Worm (Caenorhabditis elegans): ENCODE measurements around the gene F23F12.13.

F23F12.13 gene

ce11 chrIII:6454183-6454582 is 41.3 kb upstream of the F23F12.13 start, which contains the start of gene jhdm-1:
TSS of gene jhdm-1 (plus strand) at chrIII:6454483.
- TF ChIP-seq elt-3 (tag; optimal IDR thresholded peaks at IDR 0.05), result no peak
- TF ChIP-seq zag-1 (tag; optimal IDR thresholded peaks at IDR 0.05), result no peak
- TF ChIP-seq R02D3.7 (tag; optimal IDR thresholded peaks at IDR 0.05), result no peak
- TF ChIP-seq jun-1 (tag; optimal IDR thresholded peaks at IDR 0.05), result no peak

- TF ChIP-seq hmg-11 (tag; optimal IDR thresholded peaks at IDR 0.05), result no peak
- TF ChIP-seq lsy-12 (tag; optimal IDR thresholded peaks at IDR 0.05), result no peak
- no peak for TF ChIP-seq lin-39 (tag; optimal IDR thresholded peaks at IDR 0.05)
- TF ChIP-seq egl-27 (tag; optimal IDR thresholded peaks at IDR 0.05), result no peak
- TF ChIP-seq elt-2 (tag; optimal IDR thresholded peaks at IDR 0.05), result no peak
- TF ChIP-seq mml-1 (tag; optimal IDR thresholded peaks at IDR 0.05), result no peak
- no peak for TF ChIP-seq fkh-2 (tag; optimal IDR thresholded peaks at IDR 0.05)
- TF ChIP-seq ceh-82 (tag; optimal IDR thresholded peaks at IDR 0.05), result no peak
- TF ChIP-seq ceh-16 (tag; optimal IDR thresholded peaks at IDR 0.05), result no peak
- no peak for TF ChIP-seq nhr-76 (tag; optimal IDR thresholded peaks at IDR 0.05)
- TF ChIP-seq tbx-2 (tag; optimal IDR thresholded peaks at IDR 0.05), result no peak
- no peak for TF ChIP-seq nhr-77 (tag; optimal IDR thresholded peaks at IDR 0.05)
- no peak for TF ChIP-seq nhr-23 (tag; optimal IDR thresholded peaks at IDR 0.05)
- no peak for TF ChIP-seq ztf-11 (tag; optimal IDR thresholded peaks at IDR 0.05)
- TF ChIP-seq R02D3.7 (tag; optimal IDR thresholded peaks at IDR 0.05), result no peak
These were observed 35.7 kb upstream of the F23F12.13 start, which contains the start of gene algn-1 for ce11 chrIII:6459820-6460219. TSS of gene algn-1 (plus strand) at chrIII:6460120.

- TF ChIP-seq ztf-4 (tag; optimal IDR thresholded peaks at IDR 0.05), result no peak
- no peak for TF ChIP-seq hmg-11 (tag; optimal IDR thresholded peaks at IDR 0.05)
- no peak for TF ChIP-seq lin-15B (tag; optimal IDR thresholded peaks at IDR 0.05)
- no peak for TF ChIP-seq nhr-23 (tag; optimal IDR thresholded peaks at IDR 0.05)
- no peak for TF ChIP-seq ceh-16 (tag; optimal IDR thresholded peaks at IDR 0.05)
- TF ChIP-seq nhr-43 (tag; optimal IDR thresholded peaks at IDR 0.05; ENCODE audit: poor library complexity, severe bottlenecking), result peak; percentile 40
- peak; percentile 30 for TF ChIP-seq lsy-12 (tag; optimal IDR thresholded peaks at IDR 0.05)
- TF ChIP-seq egl-5 (tag; optimal IDR thresholded peaks at IDR 0.05), result no peak
- no peak for TF ChIP-seq ceh-82 (tag; optimal IDR thresholded peaks at IDR 0.05)
- TF ChIP-seq mml-1 (tag; optimal IDR thresholded peaks at IDR 0.05), result no peak
- no peak for TF ChIP-seq nhr-12 (tag; optimal IDR thresholded peaks at IDR 0.05)
- TF ChIP-seq nfya-1 (tag; optimal IDR thresholded peaks at IDR 0.05; ENCODE audit: insufficient read depth), result peak; percentile 10
- no peak for TF ChIP-seq nhr-28 (tag; optimal IDR thresholded peaks at IDR 0.05)
- TF ChIP-seq nhr-76 (tag; optimal IDR thresholded peaks at IDR 0.05), result no peak
- no peak for TF ChIP-seq fkh-2 (tag; optimal IDR thresholded peaks at IDR 0.05)
- peak; percentile 96 for TF ChIP-seq ama-1 (optimal IDR thresholded peaks at IDR 0.05)
- TF ChIP-seq fos-1 (tag; optimal IDR thresholded peaks at IDR 0.05), result no peak
- no peak for TF ChIP-seq zag-1 (tag; optimal IDR thresholded peaks at IDR 0.05)
- no peak for TF ChIP-seq ceh-9 (tag; optimal IDR thresholded peaks at IDR 0.05)
- TF ChIP-seq elt-2 (tag; optimal IDR thresholded peaks at IDR 0.05), result peak; percentile 20
These were observed 32.9 kb upstream of the F23F12.13 start, which contains the start of gene T26A5.8 for ce11 chrIII:6462610-6463009. TSS of gene T26A5.8 (minus strand) at chrIII:6462856.

- TF ChIP-seq nhr-77 (tag; optimal IDR thresholded peaks at IDR 0.05) (no peak), elt-2 (tag; optimal IDR thresholded peaks at IDR 0.05) (no peak), fos-1 (tag; optimal IDR thresholded peaks at IDR 0.05) (no peak), nhr-11 (tag; optimal IDR thresholded peaks at IDR 0.05) (no peak), eor-1 (tag; optimal IDR thresholded peaks at IDR 0.05) (no peak), ceh-16 (tag; optimal IDR thresholded peaks at IDR 0.05) (no peak), fkh-2 (tag; optimal IDR thresholded peaks at IDR 0.05) (no peak), fkh-10 (GFP tag; optimal IDR thresholded peaks at IDR 0.05) (no peak)
These were observed 31.8 kb upstream of the F23F12.13 start, which contains the start of gene dlc-1 for ce11 chrIII:6463679-6464078. TSS of gene dlc-1 (minus strand) at chrIII:6463779.

ce11 chrIII:6464113-6464571 is 31.3 kb upstream of the F23F12.13 start:
- TF ChIP-seq nhr-23 (tag; optimal IDR thresholded peaks at IDR 0.05), result peak; percentile 75
- TF ChIP-seq fkh-2 (tag; optimal IDR thresholded peaks at IDR 0.05), result no peak
- peak; percentile 25 for TF ChIP-seq elt-1 (tag; optimal IDR thresholded peaks at IDR 0.05)
- no peak for TF ChIP-seq zag-1 (tag; optimal IDR thresholded peaks at IDR 0.05)
- TF ChIP-seq mdl-1 (tag; optimal IDR thresholded peaks at IDR 0.05), result peak; percentile 60
- TF ChIP-seq egl-27 (tag; optimal IDR thresholded peaks at IDR 0.05), result peak; percentile 43
- peak; percentile 99 for TF ChIP-seq elt-2 (tag; optimal IDR thresholded peaks at IDR 0.05)
- TF ChIP-seq mml-1 (tag; optimal IDR thresholded peaks at IDR 0.05), result no peak
- TF ChIP-seq nhr-77 (tag; optimal IDR thresholded peaks at IDR 0.05), result peak; percentile 71
- no peak for TF ChIP-seq daf-12 (tag; optimal IDR thresholded peaks at IDR 0.05)
- no peak for TF ChIP-seq hmg-11 (tag; optimal IDR thresholded peaks at IDR 0.05)
- peak; percentile 49 for TF ChIP-seq snpc-4 (tag; optimal IDR thresholded peaks at IDR 0.05)
- TF ChIP-seq egl-5 (tag; optimal IDR thresholded peaks at IDR 0.05), result no peak
- peak; percentile 92 for TF ChIP-seq nhr-25 (tag; optimal IDR thresholded peaks at IDR 0.05)
- TF ChIP-seq elt-3 (tag; optimal IDR thresholded peaks at IDR 0.05), result peak in 2 of 3 experiments; percentile 8 to 36
- peak; percentile 72 for TF ChIP-seq ceh-28 (tag; optimal IDR thresholded peaks at IDR 0.05)
- TF ChIP-seq lsy-12 (tag; optimal IDR thresholded peaks at IDR 0.05), result peak; percentile 93
- TF ChIP-seq pqm-1 (tag; optimal IDR thresholded peaks at IDR 0.05), result peak; percentile 94
- peak; percentile 92 for TF ChIP-seq jun-1 (tag; optimal IDR thresholded peaks at IDR 0.05)
- TF ChIP-seq nhr-11 (tag; optimal IDR thresholded peaks at IDR 0.05), result peak; percentile 44
- peak; percentile 74 for TF ChIP-seq nhr-43 (tag; optimal IDR thresholded peaks at IDR 0.05; ENCODE audit: poor library complexity, severe bottlenecking)
- peak; percentile 97 for TF ChIP-seq nfya-1 (tag; optimal IDR thresholded peaks at IDR 0.05; ENCODE audit: insufficient read depth)
- TF ChIP-seq R02D3.7 (tag; optimal IDR thresholded peaks at IDR 0.05), result peak; percentile 50
- peak; percentile 84 for TF ChIP-seq lin-15B (tag; optimal IDR thresholded peaks at IDR 0.05)
- TF ChIP-seq ama-1 (optimal IDR thresholded peaks at IDR 0.05), result peak; percentile 50
- peak; percentile 86 for TF ChIP-seq pha-4 (tag; optimal IDR thresholded peaks at IDR 0.05)
- no peak for TF ChIP-seq nhr-76 (tag; optimal IDR thresholded peaks at IDR 0.05)
- peak; percentile 97 for TF ChIP-seq lin-39 (tag; optimal IDR thresholded peaks at IDR 0.05)
- peak; percentile 33 for TF ChIP-seq fos-1 (tag; optimal IDR thresholded peaks at IDR 0.05)
- TF ChIP-seq tbx-2 (tag; optimal IDR thresholded peaks at IDR 0.05), result peak; percentile 62
- TF ChIP-seq ceh-9 (tag; optimal IDR thresholded peaks at IDR 0.05), result no peak

All from whole organism, L3 larva.